Fruit fly (Drosophila melanogaster): Measurements from ENCODE around the gene Naa60.

Naa60 gene

dm6 chr3L:9694169-9694866 lies 32.4 kb upstream of the Naa60 start:
- TF ChIP-seq sage (GFP tag; optimal IDR thresholded peaks at IDR 0.05) = peak; percentile 44
- TF ChIP-seq brk (GFP tag; optimal IDR thresholded peaks at IDR 0.05) = peak; percentile 62
- TF ChIP-seq Dif (GFP tag; optimal IDR thresholded peaks at IDR 0.05; ENCODE audit: partially characterized antibody) = peak; percentile 94
- TF ChIP-seq Rel (GFP tag; optimal IDR thresholded peaks at IDR 0.05) = no peak
- peak; percentile 36 for TF ChIP-seq Rel (tag; optimal IDR thresholded peaks at IDR 0.05)
- TF ChIP-seq psq (GFP tag; optimal IDR thresholded peaks at IDR 0.05) = no peak
- peak; percentile 84 to 92 for TF ChIP-seq dl (GFP tag; optimal IDR thresholded peaks at IDR 0.05; ENCODE audit: insufficient read depth in 1 of 2, partially characterized antibody in 2 of 2)

DNA sequence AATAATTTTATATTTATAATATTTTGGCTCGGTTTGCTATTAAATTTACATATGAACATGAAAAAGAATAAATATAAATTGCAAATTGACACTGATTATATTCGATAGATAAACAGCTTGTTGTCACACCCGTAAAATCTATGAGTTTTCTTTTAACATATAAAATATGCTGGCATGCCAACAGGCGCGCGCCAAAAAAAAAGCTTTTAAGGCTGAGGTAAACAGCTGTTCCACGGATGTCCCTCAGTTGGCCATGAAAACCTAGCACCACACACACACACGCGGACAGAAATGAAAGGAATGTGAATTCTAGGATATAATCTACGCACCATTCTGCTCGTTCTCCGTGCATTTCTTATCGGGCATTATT lies 31.8 kb upstream of the Naa60 start:
- TF ChIP-seq ey (GFP tag; optimal IDR thresholded peaks at IDR 0.05) (no peak), rgr (GFP tag; optimal IDR thresholded peaks at IDR 0.05) (no peak), dmrt93B (GFP tag; optimal IDR thresholded peaks at IDR 0.05) (no peak), Mio (GFP tag; optimal IDR thresholded peaks at IDR 0.05) (no peak), Sp1 (GFP tag; optimal IDR thresholded peaks at IDR 0.05) (no peak), tai (GFP tag; optimal IDR thresholded peaks at IDR 0.05) (no peak), dsf (GFP tag; optimal IDR thresholded peaks at IDR 0.05; ENCODE audit: borderline replicate concordance) (no peak), lola (GFP tag; optimal IDR thresholded peaks at IDR 0.05) (no peak), pan (optimal IDR thresholded peaks at IDR 0.05) (no peak), woc (GFP tag; optimal IDR thresholded peaks at IDR 0.05) (no peak), br (GFP tag; optimal IDR thresholded peaks at IDR 0.05) (no peak), OdsH (GFP tag; optimal IDR thresholded peaks at IDR 0.05) (no peak), sv (GFP tag; optimal IDR thresholded peaks at IDR 0.05) (no peak), dl (GFP tag; optimal IDR thresholded peaks at IDR 0.05; ENCODE audit: insufficient read depth in 1 of 2, partially characterized antibody in 2 of 2) (no peak), psq (GFP tag; optimal IDR thresholded peaks at IDR 0.05) (no peak), HLH106 (tag; optimal IDR thresholded peaks at IDR 0.05) (no peak), foxo (GFP tag; optimal IDR thresholded peaks at IDR 0.05) (no peak), Vsx2 (GFP tag; optimal IDR thresholded peaks at IDR 0.05; ENCODE audit: partially characterized antibody) (no peak), sage (GFP tag; optimal IDR thresholded peaks at IDR 0.05) (no peak), Hr83 (GFP tag; optimal IDR thresholded peaks at IDR 0.05; ENCODE audit: poor library complexity, severe bottlenecking) (no peak)

dm6 chr3L:9695242-9695641 lies 31.5 kb upstream of the Naa60 start:
- TF ChIP-seq dl (GFP tag; optimal IDR thresholded peaks at IDR 0.05; ENCODE audit: insufficient read depth in 1 of 2, partially characterized antibody in 2 of 2) (peak; percentile 35 to 64), dmrt93B (GFP tag; optimal IDR thresholded peaks at IDR 0.05) (no peak), lola (GFP tag; optimal IDR thresholded peaks at IDR 0.05) (no peak), CrebA (GFP tag; optimal IDR thresholded peaks at IDR 0.05; ENCODE audit: borderline replicate concordance) (no peak), pan (optimal IDR thresholded peaks at IDR 0.05) (no peak), OdsH (GFP tag; optimal IDR thresholded peaks at IDR 0.05) (no peak), h (GFP tag; optimal IDR thresholded peaks at IDR 0.05) (no peak), psq (GFP tag; optimal IDR thresholded peaks at IDR 0.05) (no peak), Dif (GFP tag; optimal IDR thresholded peaks at IDR 0.05; ENCODE audit: partially characterized antibody) (peak; percentile 66), Rel (GFP tag; optimal IDR thresholded peaks at IDR 0.05) (no peak), Rel (tag; optimal IDR thresholded peaks at IDR 0.05) (no peak), N (GFP tag; optimal IDR thresholded peaks at IDR 0.05) (no peak), Dfd (GFP tag; optimal IDR thresholded peaks at IDR 0.05) (no peak)

DNA sequence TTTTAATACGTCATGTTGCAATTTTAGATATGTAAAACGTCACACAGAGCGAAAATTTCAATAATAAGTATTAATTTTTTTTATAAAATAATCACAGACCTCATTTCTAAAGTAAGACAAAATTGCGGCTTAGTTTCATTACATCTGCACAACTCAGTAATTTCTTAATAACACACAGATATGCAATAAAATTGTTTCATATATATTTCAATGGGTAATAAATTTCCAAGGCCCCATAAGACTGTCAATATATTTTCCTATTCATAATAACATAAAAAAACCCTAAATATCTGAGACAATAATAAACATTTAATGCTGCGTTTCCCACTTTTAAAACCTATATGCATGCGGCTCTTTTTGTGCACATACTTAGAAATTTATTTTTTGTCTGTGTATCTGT lies 31.0 kb upstream of the Naa60 start:
- TF ChIP-seq Myc (optimal IDR thresholded peaks at IDR 0.05) (no peak), Dif (GFP tag; optimal IDR thresholded peaks at IDR 0.05; ENCODE audit: partially characterized antibody) (no peak), N (GFP tag; optimal IDR thresholded peaks at IDR 0.05) (no peak), Sp1 (GFP tag; optimal IDR thresholded peaks at IDR 0.05) (no peak), h (GFP tag; optimal IDR thresholded peaks at IDR 0.05) (no peak), fru (GFP tag; optimal IDR thresholded peaks at IDR 0.05) (peak; percentile 25), Hr83 (GFP tag; optimal IDR thresholded peaks at IDR 0.05; ENCODE audit: poor library complexity, severe bottlenecking) (no peak), ey (GFP tag; optimal IDR thresholded peaks at IDR 0.05) (no peak), foxo (GFP tag; optimal IDR thresholded peaks at IDR 0.05) (peak in 1 of 2 experiments; percentile 35), Jra (GFP tag; optimal IDR thresholded peaks at IDR 0.05) (peak; percentile 23), dmrt93B (GFP tag; optimal IDR thresholded peaks at IDR 0.05) (no peak), sv (GFP tag; optimal IDR thresholded peaks at IDR 0.05) (peak; percentile 2), Mio (GFP tag; optimal IDR thresholded peaks at IDR 0.05) (no peak), OdsH (GFP tag; optimal IDR thresholded peaks at IDR 0.05) (peak; percentile 15), rgr (GFP tag; optimal IDR thresholded peaks at IDR 0.05) (peak; percentile 13), brk (GFP tag; optimal IDR thresholded peaks at IDR 0.05) (peak; percentile 52), HLH106 (tag; optimal IDR thresholded peaks at IDR 0.05) (no peak), dsf (GFP tag; optimal IDR thresholded peaks at IDR 0.05; ENCODE audit: borderline replicate concordance) (no peak), dl (GFP tag; optimal IDR thresholded peaks at IDR 0.05; ENCODE audit: insufficient read depth in 1 of 2, partially characterized antibody in 2 of 2) (no peak)

Data from whole organism, wandering third instar larva.